Worm (Caenorhabditis elegans) whole organism, L2 larva: Measurements from ENCODE around the gene T28C12.15.

Experiments used
- C34F6.9 ChIP-seq: fragments of 150-350 bp; optimal IDR thresholded peaks from 2 replicates; lab custom pipeline; 2014; ENCODE audit warnings: missing biosample characterization, missing genetic modification characterization
- F13H6.1 ChIP-seq: sonication (generic microtip); optimal IDR thresholded peaks from 2 replicates; lab custom pipeline; 2016; ENCODE audit warnings: missing genetic modification characterization, missing compliant biosample characterization
- Y55F3AM.14 ChIP-seq: fragments of 200-800 bp; sonication (Bioruptor generic); optimal IDR thresholded peaks from 2 replicates; lab custom pipeline; 2018; ENCODE audit warnings: mild to moderate bottlenecking, missing genetic modification characterization, missing compliant biosample characterization
- ZK546.5 ChIP-seq: sonication (generic microtip); optimal IDR thresholded peaks from 2 replicates; lab custom pipeline; 2017; ENCODE audit warnings: missing biosample characterization, missing genetic modification characterization
- alr-1 ChIP-seq: fragments of 150-350 bp; optimal IDR thresholded peaks from 2 replicates; lab custom pipeline; 2014; ENCODE audit warnings: missing biosample characterization, missing genetic modification characterization
- ama-1 ChIP-seq: fragments of 150-350 bp; optimal IDR thresholded peaks from 2 replicates; lab custom pipeline; 2018; ENCODE audit warnings: inconsistent platforms
- blmp-1 ChIP-seq: sonication (generic microtip); optimal IDR thresholded peaks from 2 replicates; lab custom pipeline; 2017; ENCODE audit warnings: missing genetic modification characterization, mild to moderate bottlenecking, missing compliant biosample characterization, antibody characterized with exemption, moderate library complexity; ENCODE audit not compliant: insufficient read depth
- ceh-16 ChIP-seq: fragments of 150-350 bp; optimal IDR thresholded peaks from 2 replicates; lab custom pipeline; 2014; ENCODE audit warnings: missing biosample characterization, missing genetic modification characterization
- crh-2 ChIP-seq: sonication (generic microtip); optimal IDR thresholded peaks from 2 replicates; lab custom pipeline; 2017; ENCODE audit warnings: missing biosample characterization, missing genetic modification characterization
- elt-1 ChIP-seq: fragments of 150-350 bp; optimal IDR thresholded peaks from 2 replicates; lab custom pipeline; 2014; ENCODE audit warnings: missing biosample characterization, missing genetic modification characterization
- fos-1 ChIP-seq: fragments of 150-350 bp; optimal IDR thresholded peaks from 2 replicates; lab custom pipeline; 2014; ENCODE audit warnings: missing biosample characterization, missing genetic modification characterization
- lin-11 ChIP-seq: fragments of 150-350 bp; sonication (generic microtip); optimal IDR thresholded peaks from 2 replicates; lab custom pipeline; 2014; ENCODE audit warnings: missing biosample characterization, missing genetic modification characterization, inconsistent platforms, mixed read lengths
- lin-13 ChIP-seq: fragments of 150-350 bp; optimal IDR thresholded peaks from 2 replicates; lab custom pipeline; 2014; ENCODE audit warnings: missing biosample characterization, missing genetic modification reagents, missing genetic modification characterization
- lin-39 ChIP-seq: fragments of 150-350 bp; optimal IDR thresholded peaks from 2 replicates; lab custom pipeline; 2014; ENCODE audit warnings: missing biosample characterization, missing genetic modification reagents, missing genetic modification characterization
- lsy-2 ChIP-seq, 2 experiments: fragments of 150-350 bp in 1 of 2; sonication (generic microtip) in 1 of 2; optimal IDR thresholded peaks; 2 replicates each; lab custom pipeline; 2014 to 2017; ENCODE audit warnings: missing biosample characterization in 2 of 2, missing genetic modification characterization in 2 of 2
- mab-5 ChIP-seq: fragments of 150-350 bp; optimal IDR thresholded peaks from 2 replicates; lab custom pipeline; 2014; ENCODE audit warnings: missing biosample characterization, missing genetic modification characterization
- mbf-1 ChIP-seq: sonication (generic microtip); optimal IDR thresholded peaks from 2 replicates; lab custom pipeline; 2017; ENCODE audit warnings: missing biosample characterization, missing genetic modification characterization
- nhr-11 ChIP-seq: fragments of 150-350 bp; optimal IDR thresholded peaks from 2 replicates; lab custom pipeline; 2014; ENCODE audit warnings: missing biosample characterization, missing genetic modification characterization
- nhr-12 ChIP-seq: fragments of 150-350 bp; optimal IDR thresholded peaks from 2 replicates; lab custom pipeline; 2014; ENCODE audit warnings: missing biosample characterization, missing genetic modification characterization
- nhr-129 ChIP-seq: fragments of 150-350 bp; optimal IDR thresholded peaks from 2 replicates; lab custom pipeline; 2014; ENCODE audit warnings: missing biosample characterization, missing genetic modification characterization
- nhr-21 ChIP-seq: fragments of 150-350 bp; optimal IDR thresholded peaks from 2 replicates; lab custom pipeline; 2014; ENCODE audit warnings: missing biosample characterization, missing genetic modification characterization
- nhr-23 ChIP-seq: fragments of 150-350 bp; optimal IDR thresholded peaks from 2 replicates; lab custom pipeline; 2014; ENCODE audit warnings: missing biosample characterization, missing genetic modification reagents, missing genetic modification characterization
- nhr-237 ChIP-seq: fragments of 150-350 bp; optimal IDR thresholded peaks from 2 replicates; lab custom pipeline; 2014; ENCODE audit warnings: missing biosample characterization, missing genetic modification characterization
- nhr-25 ChIP-seq: fragments of 150-350 bp; sonication (generic microtip); optimal IDR thresholded peaks from 3 replicates; lab custom pipeline; 2014; ENCODE audit warnings: missing biosample characterization, missing genetic modification characterization
- nhr-77 ChIP-seq: fragments of 150-350 bp; optimal IDR thresholded peaks from 2 replicates; lab custom pipeline; 2014; ENCODE audit warnings: missing biosample characterization, missing genetic modification characterization
- peb-1 ChIP-seq: fragments of 150-350 bp; optimal IDR thresholded peaks from 2 replicates; lab custom pipeline; 2014; ENCODE audit warnings: missing biosample characterization, missing genetic modification characterization
- sem-4 ChIP-seq: fragments of 150-350 bp; optimal IDR thresholded peaks from 2 replicates; lab custom pipeline; 2014; ENCODE audit warnings: missing biosample characterization, missing genetic modification reagents, missing genetic modification characterization
- sma-9 ChIP-seq, 2 experiments: fragments of 150-350 bp in 1 of 2; sonication (generic microtip) in 1 of 2; optimal IDR thresholded peaks; 2 replicates each; lab custom pipeline; 2014 to 2016; ENCODE audit warnings: missing genetic modification characterization in 2 of 2, mild to moderate bottlenecking in 1 of 2, missing biosample characterization in 1 of 2, missing compliant biosample characterization in 1 of 2, missing genetic modification reagents in 1 of 2, moderate library complexity in 1 of 2
- snpc-4 ChIP-seq: fragments of 150-350 bp; optimal IDR thresholded peaks from 2 replicates; lab custom pipeline; 2014; ENCODE audit warnings: missing biosample characterization, missing genetic modification characterization
- unc-39 ChIP-seq: fragments of 150-350 bp; optimal IDR thresholded peaks from 2 replicates; lab custom pipeline; 2014; ENCODE audit warnings: missing biosample characterization, missing genetic modification characterization
- unc-55 ChIP-seq: fragments of 150-350 bp; sonication (generic microtip); optimal IDR thresholded peaks from 3 replicates; lab custom pipeline; 2014; ENCODE audit warnings: missing biosample characterization, missing genetic modification reagents, missing genetic modification characterization
- unc-62 ChIP-seq: fragments of 150-350 bp; optimal IDR thresholded peaks from 2 replicates; lab custom pipeline; 2014; ENCODE audit warnings: missing biosample characterization, missing genetic modification reagents, missing genetic modification characterization
- ztf-1 ChIP-seq: fragments of 200-800 bp; sonication (Bioruptor generic); conservative IDR thresholded peaks from 2 replicates; pipeline ENCODE4 v1.3.6; 2022; ENCODE audit warnings: missing genetic modification characterization, missing compliant biosample characterization

T28C12.15 gene

ce11 chrV:6303471-6303870 lies 18.1 kb downstream of the T28C12.15 start, which contains the start of gene sago-1:
sago-1 (plus strand) TSS chrV:6303771.
- TF ChIP-seq lsy-2 (tag; optimal IDR thresholded peaks at IDR 0.05; lab: Kevin White, UChicago) (no peak), nhr-77 (no peak), C34F6.9 (tag; lab: Kevin White, UChicago) (no peak), F13H6.1 (tag; lab: Kevin White, UChicago) (no peak), nhr-237 (tag; lab: Kevin White, UChicago) (no peak), ZK546.5 (no peak), nhr-21 (tag; lab: Kevin White, UChicago) (no peak)

ce11 chrV:6302465-6302864 lies 19.1 kb downstream of the T28C12.15 start:
- TF ChIP-seq nhr-12 (tag; lab: Kevin White, UChicago) (no peak), ama-1 (lab: Kevin White, UChicago) (no peak), unc-62 (GFP tag; lab: Kevin White, UChicago) (no peak), elt-1 (tag; lab: Kevin White, UChicago) (peak; percentile 33), nhr-21 (tag; lab: Kevin White, UChicago) (no peak), unc-39 (no peak), unc-55 (GFP tag; lab: Kevin White, UChicago) (no peak), ceh-16 (tag; lab: Kevin White, UChicago) (no peak), sma-9 (GFP tag; optimal IDR thresholded peaks at IDR 0.05; lab: Kevin White, UChicago) (no peak), sma-9 (tag; optimal IDR thresholded peaks at IDR 0.05; lab: Kevin White, UChicago) (no peak), ztf-1 (GFP tag; lab: Robert Waterston, UW) (no peak), mab-5 (tag; lab: Kevin White, UChicago) (no peak), blmp-1 (tag; lab: Kevin White, UChicago) (peak; percentile 65)

DNA sequence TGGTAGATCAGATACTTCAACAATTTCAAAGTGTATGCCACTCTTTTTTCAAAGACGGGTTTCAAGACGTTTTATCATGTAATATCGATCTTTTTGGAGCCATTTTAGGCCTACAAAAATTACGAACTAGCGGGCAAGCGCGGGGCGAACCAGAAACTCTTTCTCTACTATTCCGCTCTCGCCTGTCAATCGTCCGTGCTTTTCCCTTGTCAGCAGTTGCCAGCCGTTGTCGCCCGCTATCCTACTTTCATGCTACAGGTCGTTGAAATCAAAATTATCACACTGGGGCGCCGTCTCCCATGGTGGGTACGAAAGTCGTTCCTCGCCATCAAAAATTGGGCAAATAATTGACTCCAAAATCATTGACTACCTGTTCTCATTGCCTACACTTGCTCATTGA lies 20.5 kb downstream of the T28C12.15 start:
- no peak for TF ChIP-seq nhr-129 (tag; lab: Kevin White, UChicago)
- TF ChIP-seq nhr-11 (tag; lab: Kevin White, UChicago): no peak
- TF ChIP-seq sem-4 (tag; lab: Kevin White, UChicago): no peak
- no peak for TF ChIP-seq peb-1 (tag; lab: Kevin White, UChicago)
- no peak for TF ChIP-seq ceh-16 (tag; lab: Kevin White, UChicago)
- TF ChIP-seq nhr-25 (tag; lab: Kevin White, UChicago): no peak
- no peak for TF ChIP-seq mbf-1
- TF ChIP-seq ZK546.5: no peak
- TF ChIP-seq unc-62 (GFP tag; lab: Kevin White, UChicago): no peak
- no peak for TF ChIP-seq alr-1
- TF ChIP-seq lin-11 (tag; lab: Kevin White, UChicago): no peak
- TF ChIP-seq nhr-77: no peak
- no peak for TF ChIP-seq nhr-23 (tag; lab: Kevin White, UChicago)
- TF ChIP-seq snpc-4: no peak
- no peak for TF ChIP-seq F13H6.1 (tag; lab: Kevin White, UChicago)
- no peak for TF ChIP-seq lin-39 (tag; lab: Kevin White, UChicago)
- no peak for TF ChIP-seq nhr-12 (tag; lab: Kevin White, UChicago)

DNA sequence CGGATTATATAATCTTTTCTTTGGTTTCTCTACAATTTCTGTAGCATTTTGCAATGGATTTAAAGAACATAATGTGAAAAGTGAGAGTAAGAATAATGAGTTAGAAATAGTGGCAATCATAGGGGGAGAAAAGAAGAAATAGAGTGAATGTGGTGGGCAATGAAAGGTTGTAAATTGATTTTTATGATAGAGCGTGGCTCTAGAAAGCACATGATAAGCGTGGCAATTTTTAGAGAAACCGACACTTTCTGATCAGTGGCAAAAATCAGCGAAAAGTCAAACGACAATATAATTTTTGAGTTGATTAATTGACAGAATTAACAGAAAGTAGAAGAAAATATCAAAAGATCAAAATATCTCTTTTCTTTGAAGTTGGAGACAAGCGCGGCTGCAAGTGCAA lies 29.2 kb downstream of the T28C12.15 start, which contains the start of gene K12B6.9:
Gene K12B6.9, minus strand, starts transcription at position 266 of the 400 bp plus-strand sequence.
- TF ChIP-seq Y55F3AM.14 (GFP tag; lab: Kevin White, UChicago) (no peak), crh-2 (peak; percentile 46), lin-13 (GFP tag; lab: Kevin White, UChicago) (no peak), nhr-12 (tag; lab: Kevin White, UChicago) (no peak), sem-4 (tag; lab: Kevin White, UChicago) (no peak), fos-1 (tag; lab: Kevin White, UChicago) (peak; percentile 41)

- TF ChIP-seq mbf-1 (no peak), lsy-2 (tag; optimal IDR thresholded peaks at IDR 0.05; lab: Kevin White, UChicago) (no peak), crh-2 (peak; percentile 41), snpc-4 (no peak), sma-9 (GFP tag; optimal IDR thresholded peaks at IDR 0.05; lab: Kevin White, UChicago) (peak; percentile 15), sma-9 (tag; optimal IDR thresholded peaks at IDR 0.05; lab: Kevin White, UChicago) (no peak)
Observed at ce11 chrV:6291301-6291700, 30.3 kb downstream of the T28C12.15 start.
